Fruit fly (Drosophila melanogaster): ENCODE data around the gene Mob3.

- TF ChIP-seq CG10631 (GFP tag; optimal IDR thresholded peaks at IDR 0.05) (no peak), Lpt (GFP tag; optimal IDR thresholded peaks at IDR 0.05) (no peak), Blimp-1 (GFP tag; optimal IDR thresholded peaks at IDR 0.05) (no peak), OdsH (GFP tag; optimal IDR thresholded peaks at IDR 0.05) (no peak), dsx (GFP tag; optimal IDR thresholded peaks at IDR 0.05; ENCODE audit: poor library complexity, severe bottlenecking) (no peak)
Measured at dm6 chr2L:10280772-10281171, 15.6 kb downstream of the Mob3 start, which contains the start of gene CG34043.
